Worm (Caenorhabditis elegans): ENCODE data around the gene Y62F5A.12.

- no peak for TF ChIP-seq hmg-1.2 (GFP tag; IDR thresholded peaks at IDR 0.05)
- TF ChIP-seq Y67H2A.10 (GFP tag; conservative IDR thresholded peaks at IDR 0.05) = no peak
- TF ChIP-seq efl-1 (GFP tag; optimal IDR thresholded peaks at IDR 0.05) = no peak
- no peak for TF ChIP-seq ztf-3 (GFP tag; optimal IDR thresholded peaks at IDR 0.05)
- no peak for TF ChIP-seq F22D6.2 (tag; optimal IDR thresholded peaks at IDR 0.05)
- TF ChIP-seq snpc-4 (GFP tag; optimal IDR thresholded peaks at IDR 0.05) = no peak
- no peak for TF ChIP-seq snpc-4 (tag; optimal IDR thresholded peaks at IDR 0.05)
- no peak for TF ChIP-seq pha-4 (tag; optimal IDR thresholded peaks at IDR 0.05)
- TF ChIP-seq ama-1 (optimal IDR thresholded peaks at IDR 0.05) = no peak
- no peak for TF ChIP-seq ama-1 (GFP tag; optimal IDR thresholded peaks at IDR 0.05)
Measured at ce11 chrII:11577397-11577796, 43.1 kb upstream of the Y62F5A.12 start, which contains the start of gene pcs-1.

Measured in whole organism, young adult.